Fruit fly (Drosophila melanogaster): ENCODE measurements around the gene Gr39a.
A peak's percentile ranks its signal among the peaks of the same experiment; 100 is the strongest.

The Gr39a gene

DNA sequence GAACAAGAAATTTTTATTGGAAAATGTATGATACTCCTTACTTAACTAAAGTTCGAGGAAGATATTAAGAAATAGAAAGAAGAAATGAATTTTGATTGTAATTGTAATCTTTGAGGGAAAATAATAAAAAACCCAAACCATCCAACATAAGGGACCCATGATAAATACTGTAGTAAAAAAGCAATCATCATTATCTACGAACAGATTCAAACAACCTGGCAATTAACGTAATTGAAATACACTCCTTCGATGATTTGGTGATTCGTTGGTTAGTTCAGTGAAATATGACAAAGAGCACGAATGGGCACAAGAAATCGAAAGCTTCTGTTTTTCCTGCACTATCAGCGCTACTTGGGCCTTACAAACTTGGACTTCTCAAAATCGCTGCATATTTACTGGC lies at the start of gene Gr39a:
Gene Gr39a (plus strand): TSS at position 301 of the 400 bp plus-strand sequence.
- no peak for TF ChIP-seq Pif1A (GFP tag; optimal IDR thresholded peaks at IDR 0.05)
- TF ChIP-seq Snoo (tag; optimal IDR thresholded peaks at IDR 0.05) = no peak
- no peak for TF ChIP-seq CG17806 (tag; optimal IDR thresholded peaks at IDR 0.05)
- TF ChIP-seq CG12605 (GFP tag; IDR thresholded peaks at IDR 0.05) = no peak
- no peak for TF ChIP-seq CG14655 (GFP tag; optimal IDR thresholded peaks at IDR 0.05)
- no peak for TF ChIP-seq CG8159 (tag; optimal IDR thresholded peaks at IDR 0.05)
- TF ChIP-seq CG32121 (GFP tag; IDR thresholded peaks at IDR 0.05) = no peak
- no peak for TF ChIP-seq CG8301 (tag; optimal IDR thresholded peaks at IDR 0.05)
- no peak for TF ChIP-seq gl (tag; optimal IDR thresholded peaks at IDR 0.05)
- no peak for TF ChIP-seq CG13204 (GFP tag; optimal IDR thresholded peaks at IDR 0.05)
- TF ChIP-seq CG15710 (tag; optimal IDR thresholded peaks at IDR 0.05) = no peak
- TF ChIP-seq D1 (tag; optimal IDR thresholded peaks at IDR 0.05) = no peak
- no peak for TF ChIP-seq CG34367 (tag; optimal IDR thresholded peaks at IDR 0.05)
- no peak for TF ChIP-seq rn (GFP tag; IDR thresholded peaks at IDR 0.05)
- TF ChIP-seq fd96Ca (GFP tag; IDR thresholded peaks at IDR 0.05) = no peak
- TF ChIP-seq CG9948 (tag; optimal IDR thresholded peaks at IDR 0.05) = no peak
- TF ChIP-seq EcR (GFP tag; optimal IDR thresholded peaks at IDR 0.05) = no peak
- TF ChIP-seq Ets98B (GFP tag; IDR thresholded peaks at IDR 0.05) = no peak
- no peak for TF ChIP-seq CG10348 (GFP tag; IDR thresholded peaks at IDR 0.05)

DNA sequence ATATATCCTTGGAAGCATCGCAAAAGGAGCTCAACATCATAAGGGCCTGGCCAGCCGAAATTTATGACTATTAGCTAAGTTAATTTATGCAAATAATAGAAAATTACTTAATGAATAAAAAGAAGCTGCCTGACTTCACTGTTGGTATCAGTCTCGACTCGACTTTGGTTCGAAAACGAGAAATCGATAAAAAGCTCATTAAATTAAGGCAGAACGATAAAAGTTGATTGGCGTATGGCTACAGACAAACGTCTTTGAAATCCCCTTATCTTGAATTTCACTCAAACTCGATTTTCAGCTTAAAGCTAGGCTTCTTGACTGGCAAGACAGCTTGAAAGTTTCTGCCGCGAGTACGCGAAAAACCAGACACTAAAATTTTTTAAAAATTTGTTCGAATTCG lies 48.2 kb upstream of the Gr39a start:
- no peak for TF ChIP-seq fd96Ca (GFP tag; IDR thresholded peaks at IDR 0.05)
- no peak for TF ChIP-seq CG13204 (GFP tag; optimal IDR thresholded peaks at IDR 0.05)
- TF ChIP-seq CG34367 (tag; optimal IDR thresholded peaks at IDR 0.05) = no peak
- no peak for TF ChIP-seq CG4496 (GFP tag; IDR thresholded peaks at IDR 0.05)
- no peak for TF ChIP-seq CG15710 (tag; optimal IDR thresholded peaks at IDR 0.05)
- TF ChIP-seq Pif1B (GFP tag; optimal IDR thresholded peaks at IDR 0.05) = no peak
- TF ChIP-seq CG14655 (GFP tag; optimal IDR thresholded peaks at IDR 0.05) = no peak

DNA sequence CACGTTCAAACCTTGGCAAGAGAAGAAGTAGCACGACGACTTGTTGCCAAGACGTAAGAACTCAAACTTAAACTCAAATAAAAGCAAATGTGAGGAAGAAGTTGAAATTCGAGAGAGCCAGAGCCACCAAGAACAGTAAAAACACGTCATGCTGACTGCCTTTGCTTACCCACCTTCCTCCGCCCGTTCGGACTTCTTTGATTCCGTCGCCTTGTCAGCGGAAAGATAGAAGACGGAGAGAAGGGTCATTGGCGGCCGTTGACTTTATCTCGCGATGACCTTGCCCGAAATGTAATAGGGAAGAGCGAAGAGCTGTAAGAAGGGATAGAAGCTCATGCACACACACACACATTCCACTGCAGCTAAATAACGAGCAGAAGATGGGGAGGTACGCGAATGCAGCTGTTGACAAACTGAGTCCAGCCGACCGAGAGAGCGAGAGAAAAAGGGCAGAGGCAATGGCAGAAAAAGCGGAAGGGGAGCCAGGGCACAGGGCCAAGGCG lies 46.5 kb upstream of the Gr39a start:
- peak; percentile 99 for TF ChIP-seq EcR (GFP tag; optimal IDR thresholded peaks at IDR 0.05)
- TF ChIP-seq CG10348 (GFP tag; IDR thresholded peaks at IDR 0.05) = no peak
- peak; percentile 35 for TF ChIP-seq CG13204 (GFP tag; optimal IDR thresholded peaks at IDR 0.05)
- TF ChIP-seq CG9948 (tag; optimal IDR thresholded peaks at IDR 0.05) = no peak
- TF ChIP-seq CG17806 (tag; optimal IDR thresholded peaks at IDR 0.05) = no peak
- TF ChIP-seq CG14655 (GFP tag; optimal IDR thresholded peaks at IDR 0.05) = no peak
- no peak for TF ChIP-seq CG8159 (tag; optimal IDR thresholded peaks at IDR 0.05)
- TF ChIP-seq Snoo (tag; optimal IDR thresholded peaks at IDR 0.05) = peak; percentile 2
- TF ChIP-seq Pif1B (GFP tag; optimal IDR thresholded peaks at IDR 0.05) = no peak
- no peak for TF ChIP-seq gl (tag; optimal IDR thresholded peaks at IDR 0.05)
- TF ChIP-seq fd96Ca (GFP tag; IDR thresholded peaks at IDR 0.05) = no peak
- TF ChIP-seq CG12605 (GFP tag; IDR thresholded peaks at IDR 0.05) = no peak
- TF ChIP-seq CG4496 (GFP tag; IDR thresholded peaks at IDR 0.05) = 0 out of 3 replicates have a peak, but pooled peaks have one; percentile 15
- TF ChIP-seq Pif1A (GFP tag; optimal IDR thresholded peaks at IDR 0.05) = no peak
- no peak for TF ChIP-seq Ets98B (GFP tag; IDR thresholded peaks at IDR 0.05)
- no peak for TF ChIP-seq CG15710 (tag; optimal IDR thresholded peaks at IDR 0.05)
- TF ChIP-seq CG32121 (GFP tag; IDR thresholded peaks at IDR 0.05) = no peak
- no peak for TF ChIP-seq CG34367 (tag; optimal IDR thresholded peaks at IDR 0.05)
- TF ChIP-seq D1 (tag; optimal IDR thresholded peaks at IDR 0.05) = no peak

DNA sequence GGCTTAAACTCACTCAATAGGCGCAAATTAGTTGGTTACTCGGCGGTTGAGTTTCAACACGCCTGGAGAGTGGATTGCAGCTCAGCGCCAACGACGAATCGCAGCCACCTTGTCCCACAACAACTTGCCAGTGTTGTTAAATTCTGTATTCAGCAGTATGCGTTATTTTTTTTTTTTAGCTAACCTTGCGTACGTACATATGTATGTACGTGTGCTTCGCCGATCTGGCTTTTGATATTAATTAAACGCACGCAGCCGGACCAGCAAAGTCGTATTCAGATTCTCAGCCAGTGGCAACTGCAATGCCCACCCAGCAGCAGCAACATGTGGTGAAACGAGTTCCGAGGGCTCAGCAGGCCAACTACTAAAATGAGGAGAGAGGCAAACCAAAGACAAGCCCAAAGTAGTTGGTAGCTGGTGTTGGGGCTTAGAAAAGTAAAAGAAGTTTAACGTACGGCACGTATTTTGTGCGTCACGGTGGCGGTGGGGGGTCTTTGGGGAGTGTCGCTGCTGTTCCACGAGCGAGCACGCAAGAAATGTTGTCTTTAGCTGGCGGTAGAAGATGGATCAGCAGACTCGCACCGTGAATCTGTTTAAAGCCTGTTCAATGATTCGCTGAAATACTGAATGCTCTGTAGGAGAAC lies 45.3 kb upstream of the Gr39a start:
- TF ChIP-seq rn (GFP tag; IDR thresholded peaks at IDR 0.05) (no peak), Ets98B (GFP tag; IDR thresholded peaks at IDR 0.05) (0 out of 2 replicates have a peak, but pooled peaks have one; percentile 5), CG10348 (GFP tag; IDR thresholded peaks at IDR 0.05) (no peak), CG14655 (GFP tag; optimal IDR thresholded peaks at IDR 0.05) (no peak), CG32121 (GFP tag; IDR thresholded peaks at IDR 0.05) (0 out of 2 replicates have a peak, but pooled peaks have one; percentile 11), gl (tag; optimal IDR thresholded peaks at IDR 0.05) (no peak), Snoo (tag; optimal IDR thresholded peaks at IDR 0.05) (no peak), D1 (tag; optimal IDR thresholded peaks at IDR 0.05) (no peak), CG17806 (tag; optimal IDR thresholded peaks at IDR 0.05) (no peak), CG34367 (tag; optimal IDR thresholded peaks at IDR 0.05) (no peak), Pif1B (GFP tag; optimal IDR thresholded peaks at IDR 0.05) (peak; percentile 16), EcR (GFP tag; optimal IDR thresholded peaks at IDR 0.05) (peak; percentile 47), CG15710 (tag; optimal IDR thresholded peaks at IDR 0.05) (no peak), fd96Ca (GFP tag; IDR thresholded peaks at IDR 0.05) (no peak), CG12605 (GFP tag; IDR thresholded peaks at IDR 0.05) (0 out of 2 replicates have a peak, but pooled peaks have one; percentile 17), CG4496 (GFP tag; IDR thresholded peaks at IDR 0.05) (0 out of 3 replicates have a peak, but pooled peaks have one; percentile 48), Pif1A (GFP tag; optimal IDR thresholded peaks at IDR 0.05) (peak; percentile 7), CG13204 (GFP tag; optimal IDR thresholded peaks at IDR 0.05) (no peak), CG9948 (tag; optimal IDR thresholded peaks at IDR 0.05) (no peak)

dm6 chr2L:21246687-21247086 lies 43.8 kb upstream of the Gr39a start:
- TF ChIP-seq CG13204 (GFP tag; optimal IDR thresholded peaks at IDR 0.05) (no peak), CG17806 (tag; optimal IDR thresholded peaks at IDR 0.05) (peak; percentile 15), CG12605 (GFP tag; IDR thresholded peaks at IDR 0.05) (no peak), Pif1A (GFP tag; optimal IDR thresholded peaks at IDR 0.05) (peak; percentile 29), Ets98B (GFP tag; IDR thresholded peaks at IDR 0.05) (peak; percentile 48), gl (tag; optimal IDR thresholded peaks at IDR 0.05) (no peak), CG8301 (tag; optimal IDR thresholded peaks at IDR 0.05) (peak; percentile 75), CG4496 (GFP tag; IDR thresholded peaks at IDR 0.05) (peak; percentile 63; the same call in 2 of the 3 replicates), CG32121 (GFP tag; IDR thresholded peaks at IDR 0.05) (peak; percentile 61; the same call in 1 of the 2 replicates), CG14655 (GFP tag; optimal IDR thresholded peaks at IDR 0.05) (peak; percentile 76)
